Fruit fly (Drosophila melanogaster) whole organism, embryonic: Measurements from ENCODE around the gene CG34305.

Experiments used
- Antp ChIP-seq: fragments of 200-800 bp; sonication (Bioruptor generic); optimal IDR thresholded peaks from 3 replicates; lab custom pipeline; 2016; ENCODE audit warnings: missing biosample characterization, missing genetic modification characterization
- Blimp-1 ChIP-seq: fragments of 200-800 bp; sonication (Bioruptor generic); optimal IDR thresholded peaks from 3 replicates; lab custom pipeline; 2018; ENCODE audit warnings: missing biosample characterization, missing genetic modification characterization, mild to moderate bottlenecking, moderate library complexity, missing genetic modification reagents
- CG11398 ChIP-seq: fragments of 200-800 bp; sonication (Bioruptor generic); optimal IDR thresholded peaks from 2 replicates; lab custom pipeline; 2016; ENCODE audit warnings: missing biosample characterization, missing genetic modification characterization
- CG11456 ChIP-seq: fragments of 200-800 bp; sonication (Bioruptor generic); IDR thresholded peaks from 3 replicates; pipeline ENCODE4 v1.3.6; 2022; ENCODE audit warnings: missing biosample characterization, missing genetic modification characterization
- CG11695 ChIP-seq: fragments of 200-800 bp; sonication (Bioruptor generic); IDR thresholded peaks from 3 replicates; pipeline ENCODE4 v1.3.6; 2022; ENCODE audit warnings: missing biosample characterization, missing genetic modification characterization
- CG11723 ChIP-seq: fragments of 200-800 bp; sonication (Bioruptor generic); optimal IDR thresholded peaks from 2 replicates; lab custom pipeline; 2017; ENCODE audit warnings: missing biosample characterization, mild to moderate bottlenecking, missing genetic modification characterization
- CG12219 ChIP-seq: fragments of 200-800 bp; sonication (Bioruptor generic); optimal IDR thresholded peaks from 3 replicates; lab custom pipeline; 2018; ENCODE audit warnings: missing biosample characterization, mild to moderate bottlenecking, missing genetic modification characterization
- CG12769 ChIP-seq: fragments of 200-800 bp; sonication (Bioruptor generic); optimal IDR thresholded peaks from 2 replicates; lab custom pipeline; 2019; ENCODE audit warnings: missing biosample characterization, mild to moderate bottlenecking, missing genetic modification characterization, moderate library complexity
- CG13894 ChIP-seq: fragments of 200-800 bp; sonication (Bioruptor generic); optimal IDR thresholded peaks from 3 replicates; lab custom pipeline; 2018; ENCODE audit warnings: missing biosample characterization, mild to moderate bottlenecking, missing genetic modification characterization, moderate library complexity
- CG14860 ChIP-seq: fragments of 200-800 bp; sonication (Bioruptor generic); IDR thresholded peaks from 3 replicates; pipeline ENCODE4 v1.3.6; 2022; ENCODE audit warnings: missing biosample characterization, missing genetic modification characterization; ENCODE audit not compliant: partially characterized antibody
- CG16863 ChIP-seq: fragments of 200-800 bp; sonication (Bioruptor generic); optimal IDR thresholded peaks from 3 replicates; lab custom pipeline; 2016; ENCODE audit warnings: missing biosample characterization, missing genetic modification characterization
- CG17186 ChIP-seq: fragments of 200-800 bp; sonication (Bioruptor generic); optimal IDR thresholded peaks from 3 replicates; lab custom pipeline; 2017; ENCODE audit warnings: missing biosample characterization, missing genetic modification reagents, missing genetic modification characterization
- CG17568 ChIP-seq: fragments of 200-800 bp; sonication (Bioruptor generic); optimal IDR thresholded peaks from 2 replicates; lab custom pipeline; 2018; ENCODE audit warnings: missing biosample characterization, mild to moderate bottlenecking, missing genetic modification characterization, moderate library complexity
- CG1832 ChIP-seq: fragments of 200-800 bp; sonication (Bioruptor generic); optimal IDR thresholded peaks from 2 replicates; lab custom pipeline; 2017; ENCODE audit warnings: missing biosample characterization, mild to moderate bottlenecking, missing genetic modification characterization, inconsistent platforms
- CG32532 ChIP-seq: fragments of 200-800 bp; sonication (Bioruptor generic); IDR thresholded peaks from 2 replicates; pipeline ENCODE4 v1.3.6; 2022; ENCODE audit warnings: missing biosample characterization, missing genetic modification characterization
- CG34376 ChIP-seq: fragments of 200-800 bp; sonication (Bioruptor generic); optimal IDR thresholded peaks from 2 replicates; lab custom pipeline; 2018; ENCODE audit warnings: missing biosample characterization, mild to moderate bottlenecking, missing genetic modification characterization
- CG4404 ChIP-seq: fragments of 200-800 bp; sonication (Bioruptor generic); IDR thresholded peaks from 2 replicates; pipeline ENCODE4 v1.3.6; 2022; ENCODE audit warnings: missing biosample characterization, missing genetic modification characterization
- CG6791 ChIP-seq: fragments of 200-800 bp; sonication (Bioruptor generic); IDR thresholded peaks from 3 replicates; pipeline ENCODE4 v1.3.6; 2022; ENCODE audit warnings: missing biosample characterization, missing genetic modification characterization; ENCODE audit not compliant: partially characterized antibody
- CG8089 ChIP-seq: fragments of 200-800 bp; sonication (Bioruptor generic); optimal IDR thresholded peaks from 3 replicates; lab custom pipeline; 2016; ENCODE audit warnings: missing biosample characterization, missing genetic modification characterization
- CG8359 ChIP-seq: fragments of 200-800 bp; sonication (Bioruptor generic); optimal IDR thresholded peaks from 2 replicates; lab custom pipeline; 2017; ENCODE audit warnings: missing biosample characterization, mild to moderate bottlenecking, missing genetic modification characterization, borderline replicate concordance
- CG9727 ChIP-seq: fragments of 200-800 bp; sonication (Bioruptor generic); optimal IDR thresholded peaks from 3 replicates; lab custom pipeline; 2017; ENCODE audit warnings: missing biosample characterization, mild to moderate bottlenecking, missing genetic modification characterization
- Ets65A ChIP-seq: fragments of 200-800 bp; sonication (Bioruptor generic); peaks from one replicate; lab custom pipeline; 2016; ENCODE audit warnings: missing biosample characterization, missing genetic modification characterization
- H15 ChIP-seq: fragments of 200-800 bp; sonication (Bioruptor generic); IDR thresholded peaks from 3 replicates; pipeline ENCODE4 v1.3.6; 2022; ENCODE audit warnings: missing biosample characterization, missing genetic modification characterization
- HLH3B ChIP-seq: fragments of 200-800 bp; sonication (Bioruptor generic); IDR thresholded peaks from 2 replicates; pipeline ENCODE4 v1.3.6; 2022; ENCODE audit warnings: missing biosample characterization, missing genetic modification characterization
- Hr39 ChIP-seq: fragments of >200 bp; optimal IDR thresholded peaks from 2 replicates; lab custom pipeline; 2017
- Hsf ChIP-seq: fragments of 200-800 bp; sonication (Bioruptor generic); optimal IDR thresholded peaks from 3 replicates; lab custom pipeline; 2016; ENCODE audit warnings: missing biosample characterization, missing genetic modification characterization
- Jarid2 ChIP-seq: fragments of 200-800 bp; sonication (Bioruptor generic); optimal IDR thresholded peaks from 3 replicates; lab custom pipeline; 2017; ENCODE audit warnings: mild to moderate bottlenecking, missing biosample characterization, missing genetic modification reagents, missing genetic modification characterization
- Lim3 ChIP-seq: fragments of 200-800 bp; sonication (Bioruptor generic); IDR thresholded peaks from 2 replicates; pipeline ENCODE4 v1.3.6; 2022; ENCODE audit warnings: missing biosample characterization, missing genetic modification characterization
- NFAT ChIP-seq: fragments of 200-800 bp; sonication (Bioruptor generic); IDR thresholded peaks from 2 replicates; pipeline ENCODE4 v1.3.6; 2022; ENCODE audit warnings: missing biosample characterization, missing genetic modification characterization
- NK7.1 ChIP-seq: fragments of 200-800 bp; sonication (Bioruptor generic); optimal IDR thresholded peaks from 3 replicates; lab custom pipeline; 2016; ENCODE audit warnings: missing biosample characterization, missing genetic modification characterization
- Pdp1 ChIP-seq, 2 experiments: fragments of 200-800 bp; sonication (Bioruptor generic); optimal IDR thresholded peaks; 3 replicates each; lab custom pipeline; 2016; ENCODE audit warnings: missing biosample characterization in 2 of 2, missing genetic modification characterization in 2 of 2, mild to moderate bottlenecking in 1 of 2, moderate library complexity in 1 of 2
- Sox102F ChIP-seq: fragments of 200-800 bp; sonication (Bioruptor generic); optimal IDR thresholded peaks from 2 replicates; lab custom pipeline; 2018; ENCODE audit warnings: missing biosample characterization, mild to moderate bottlenecking, missing genetic modification characterization, moderate library complexity
- abd-A ChIP-seq: fragments of 200-800 bp; sonication (Bioruptor generic); optimal IDR thresholded peaks from 3 replicates; lab custom pipeline; 2019; ENCODE audit warnings: missing biosample characterization, mild to moderate bottlenecking, missing genetic modification characterization, moderate library complexity
- amos ChIP-seq: fragments of 200-800 bp; sonication (Bioruptor generic); IDR thresholded peaks from 2 replicates; pipeline ENCODE4 v1.3.6; 2022; ENCODE audit warnings: missing biosample characterization, missing genetic modification characterization; ENCODE audit not compliant: partially characterized antibody
- ash1 ChIP-seq: fragments of 200-800 bp; sonication (Bioruptor generic); optimal IDR thresholded peaks from 2 replicates; lab custom pipeline; 2018; ENCODE audit warnings: missing biosample characterization, mild to moderate bottlenecking, missing genetic modification characterization
- bcd ChIP-seq: fragments of 200-800 bp; sonication (Bioruptor generic); optimal IDR thresholded peaks from 2 replicates; lab custom pipeline; 2017; ENCODE audit warnings: missing biosample characterization, mild to moderate bottlenecking, missing genetic modification characterization
- chinmo ChIP-seq: fragments of 200-800 bp; sonication (Bioruptor generic); IDR thresholded peaks from 4 replicates; pipeline ENCODE4 v1.3.6; 2022; ENCODE audit warnings: missing biosample characterization, missing genetic modification characterization; ENCODE audit not compliant: partially characterized antibody
- crol ChIP-seq: fragments of 200-800 bp; sonication (Bioruptor generic); IDR thresholded peaks from 2 replicates; pipeline ENCODE4 v1.3.6; 2022; ENCODE audit warnings: missing biosample characterization, missing genetic modification characterization
- danr ChIP-seq: fragments of 200-800 bp; sonication (Bioruptor generic); IDR thresholded peaks from 2 replicates; pipeline ENCODE4 v1.3.6; 2022; ENCODE audit warnings: missing biosample characterization, missing genetic modification characterization
- fd96Cb ChIP-seq: fragments of 200-800 bp; sonication (Bioruptor generic); optimal IDR thresholded peaks from 2 replicates; lab custom pipeline; 2018; ENCODE audit warnings: missing biosample characterization, mild to moderate bottlenecking, missing genetic modification characterization, moderate library complexity
- grn ChIP-seq: fragments of 200-800 bp; sonication (Bioruptor generic); optimal IDR thresholded peaks from 3 replicates; lab custom pipeline; 2017; ENCODE audit warnings: missing biosample characterization, missing genetic modification characterization
- jigr1 ChIP-seq: fragments of 200-800 bp; sonication (Bioruptor generic); IDR thresholded peaks from 3 replicates; pipeline ENCODE4 v1.3.6; 2022; ENCODE audit warnings: missing biosample characterization, missing genetic modification characterization
- oc ChIP-seq: fragments of 200-800 bp; sonication (Bioruptor generic); optimal IDR thresholded peaks from 2 replicates; lab custom pipeline; 2018; ENCODE audit warnings: missing biosample characterization, mild to moderate bottlenecking, missing genetic modification characterization, moderate library complexity
- row ChIP-seq: fragments of 200-800 bp; sonication (Bioruptor generic); IDR thresholded peaks from 3 replicates; pipeline ENCODE4 v1.3.6; 2022; ENCODE audit warnings: missing biosample characterization, missing genetic modification characterization
- ssp ChIP-seq: fragments of 200-800 bp; sonication (Bioruptor generic); IDR thresholded peaks from 2 replicates; pipeline ENCODE4 v1.3.6; 2022; ENCODE audit warnings: missing biosample characterization, missing genetic modification characterization
- stwl ChIP-seq: fragments of 200-800 bp; sonication (Bioruptor generic); optimal IDR thresholded peaks from 3 replicates; lab custom pipeline; 2018; ENCODE audit warnings: missing biosample characterization, mild to moderate bottlenecking, missing genetic modification characterization, moderate library complexity
- vvl ChIP-seq: fragments of 200-800 bp; sonication (Bioruptor generic); IDR thresholded peaks from 2 replicates; pipeline ENCODE4 v1.3.6; 2022; ENCODE audit warnings: missing biosample characterization, missing genetic modification characterization

The CG34305 gene

dm6 chr3R:4249947-4250346 is 7.0 kb upstream of the CG34305 start:
- TF ChIP-seq bcd (GFP tag; lab: Kevin White, UChicago) = no peak
- no peak for TF ChIP-seq Antp (GFP tag; lab: Kevin White, UChicago)
- TF ChIP-seq Lim3 (GFP tag; lab: Robert Waterston, UW) = no peak
- TF ChIP-seq CG12769 (tag; lab: Kevin White, UChicago) = peak; percentile 74
- peak; percentile 66; the same call in 1 of the 2 replicates for TF ChIP-seq vvl (GFP tag; lab: Robert Waterston, UW)
- no peak for TF ChIP-seq CG11695 (GFP tag; lab: Robert Waterston, UW)
- no peak for TF ChIP-seq CG11723
- no peak for TF ChIP-seq ash1 (GFP tag; lab: Kevin White, UChicago)
- TF ChIP-seq Sox102F (GFP tag; lab: Kevin White, UChicago) = no peak
- TF ChIP-seq CG12219 (GFP tag; lab: Kevin White, UChicago) = no peak
- TF ChIP-seq CG16863 = no peak
- TF ChIP-seq Blimp-1 (GFP tag; lab: Kevin White, UChicago) = peak; percentile 83
- peak; percentile 25 for TF ChIP-seq Ets65A (GFP tag; lab: Kevin White, UChicago)
- TF ChIP-seq CG11398 (GFP tag; lab: Kevin White, UChicago) = no peak
- no peak for TF ChIP-seq danr
- TF ChIP-seq chinmo (GFP tag; lab: Robert Waterston, UW) = 0 out of 4 replicates have a peak, but pooled peaks have one; percentile 57
- TF ChIP-seq HLH3B (GFP tag; lab: Robert Waterston, UW) = no peak
- TF ChIP-seq, all 482 proteins: peak for 5

- TF ChIP-seq abd-A (tag; lab: Kevin White, UChicago) (peak; percentile 25), Pdp1 (GFP tag; optimal IDR thresholded peaks at IDR 0.05; lab: Kevin White, UChicago) (peak in 1 of 2 experiments; percentile 7), CG17186 (no peak), oc (tag; lab: Kevin White, UChicago) (peak; percentile 67), amos (GFP tag; lab: Robert Waterston, UW) (no peak), NFAT (GFP tag; lab: Robert Waterston, UW) (no peak), CG4404 (GFP tag; lab: Robert Waterston, UW) (no peak), CG9727 (GFP tag; lab: Kevin White, UChicago) (no peak), CG8089 (no peak), CG11456 (no peak), NK7.1 (GFP tag; lab: Kevin White, UChicago) (no peak), vvl (GFP tag; lab: Robert Waterston, UW) (peak; percentile 58; the same call in 1 of the 2 replicates), CG13894 (tag; lab: Kevin White, UChicago) (no peak)
- TF ChIP-seq, all 482 proteins: peak for 4
Measured at dm6 chr3R:4246578-4247070, 3.7 kb upstream of the CG34305 start, which contains the start of gene TwdlF. Gene TwdlF (plus strand): TSS chr3R:4247020.

dm6 chr3R:4242209-4242887 is 598 bp downstream of the CG34305 start, which contains the start of gene CG14642:
Gene CG14642 (minus strand): TSS chr3R:4242717.
- no peak for TF ChIP-seq Hsf
- TF ChIP-seq Jarid2 (GFP tag; lab: Kevin White, UChicago) = peak; percentile 5
- TF ChIP-seq CG14860 (GFP tag; lab: Robert Waterston, UW) = no peak
- TF ChIP-seq CG6791 = 0 out of 3 replicates have a peak, but pooled peaks have one; percentile 19
- TF ChIP-seq stwl (tag; lab: Kevin White, UChicago) = no peak
- TF ChIP-seq ssp (GFP tag; lab: Robert Waterston, UW) = no peak
- TF ChIP-seq jigr1 (GFP tag; lab: Robert Waterston, UW) = no peak
- 0 out of 3 replicates have a peak, but pooled peaks have one; percentile 12 for TF ChIP-seq row (GFP tag; lab: Robert Waterston, UW)
- 0 out of 3 replicates have a peak, but pooled peaks have one; percentile 45 for TF ChIP-seq CG11456
- TF ChIP-seq fd96Cb (tag; lab: Kevin White, UChicago) = no peak
- no peak for TF ChIP-seq grn (GFP tag; lab: Kevin White, UChicago)
- TF ChIP-seq crol = peak; percentile 47
- TF ChIP-seq Hr39 = peak; percentile 58
- peak; percentile 36 for TF ChIP-seq CG34376 (GFP tag; lab: Kevin White, UChicago)
- TF ChIP-seq CG17568 (GFP tag; lab: Kevin White, UChicago) = no peak
- 0 out of 2 replicates have a peak, but pooled peaks have one; percentile 13 for TF ChIP-seq CG32532 (GFP tag; lab: Robert Waterston, UW)
- no peak for TF ChIP-seq CG8359
- no peak for TF ChIP-seq H15 (GFP tag; lab: Robert Waterston, UW)
- no peak for TF ChIP-seq CG1832 (GFP tag; lab: Kevin White, UChicago)
